Worm (Caenorhabditis elegans): ENCODE results near the gene F15H10.7.

ce11 chrV:10381726-10382125 lies 24.5 kb downstream of the F15H10.7 start, which contains the start of gene abu-1:
- no peak for TF ChIP-seq nfyb-1 (GFP tag; IDR thresholded peaks at IDR 0.05)
- TF ChIP-seq egrh-3 (GFP tag; IDR thresholded peaks at IDR 0.05) = no peak
- no peak for TF ChIP-seq lin-35 (GFP tag; optimal IDR thresholded peaks at IDR 0.05)
- no peak for TF ChIP-seq chd-7 (tag; optimal IDR thresholded peaks at IDR 0.05)
- no peak for TF ChIP-seq mxl-1 (tag; optimal IDR thresholded peaks at IDR 0.05)
- TF ChIP-seq C17E4.6 (GFP tag; IDR thresholded peaks at IDR 0.05) = no peak
- TF ChIP-seq Y79H2A.3 (GFP tag; conservative IDR thresholded peaks at IDR 0.05) = no peak
- TF ChIP-seq ceh-27 (GFP tag; optimal IDR thresholded peaks at IDR 0.05) = no peak
- no peak for TF ChIP-seq ztf-22 (GFP tag; optimal IDR thresholded peaks at IDR 0.05)
- no peak for TF ChIP-seq tbp1 (GFP tag; optimal IDR thresholded peaks at IDR 0.05)
- TF ChIP-seq mel-28 (tag; optimal IDR thresholded peaks at IDR 0.05; ENCODE audit: borderline replicate concordance) = no peak
- TF ChIP-seq lsl-1 (GFP tag; optimal IDR thresholded peaks at IDR 0.05) = no peak

All from whole organism, young adult.